Worm (Caenorhabditis elegans) whole organism, young adult: ENCODE measurements around the gene arf-1.

ENCODE experiments used
- B0261.1 ChIP-seq: sonication (generic microtip); optimal IDR thresholded peaks from 2 replicates; lab custom pipeline; 2016; ENCODE audit warnings: mild to moderate bottlenecking, missing genetic modification characterization, moderate library complexity, missing compliant biosample characterization
- C17E4.6 ChIP-seq: fragments of 200-800 bp; sonication (Bioruptor generic); IDR thresholded peaks from 2 replicates; pipeline ENCODE4 v1.3.6; 2022; ENCODE audit warnings: missing genetic modification reagents, missing genetic modification characterization, missing compliant biosample characterization
- F10E7.11 ChIP-seq: sonication (generic microtip); optimal IDR thresholded peaks from 2 replicates; lab custom pipeline; 2017; ENCODE audit warnings: mild to moderate bottlenecking, missing genetic modification characterization, moderate library complexity, missing compliant biosample characterization
- F22D6.2 ChIP-seq: sonication (generic microtip); optimal IDR thresholded peaks from 2 replicates; lab custom pipeline; 2016; ENCODE audit warnings: mild to moderate bottlenecking, missing genetic modification characterization, missing compliant biosample characterization
- F23B12.7 ChIP-seq: sonication (generic microtip); optimal IDR thresholded peaks from 2 replicates; lab custom pipeline; 2017; ENCODE audit warnings: missing genetic modification characterization, mild to moderate bottlenecking, missing compliant biosample characterization, antibody characterized with exemption, moderate library complexity; ENCODE audit not compliant: insufficient read depth
- F49E8.2 ChIP-seq: sonication (generic microtip); optimal IDR thresholded peaks from 3 replicates; lab custom pipeline; 2017; ENCODE audit warnings: missing genetic modification characterization, mild to moderate bottlenecking, missing compliant biosample characterization, antibody characterized with exemption, moderate library complexity; ENCODE audit not compliant: insufficient read depth
- F55B11.4 ChIP-seq: sonication (generic microtip); optimal IDR thresholded peaks from 2 replicates; lab custom pipeline; 2016; ENCODE audit warnings: missing compliant biosample characterization, missing genetic modification characterization, borderline replicate concordance; ENCODE audit not compliant: insufficient read depth
- K11D2.4 ChIP-seq: fragments of 200-800 bp; sonication (Bioruptor generic); IDR thresholded peaks from 2 replicates; pipeline ENCODE4 v1.3.6; 2022; ENCODE audit warnings: missing genetic modification reagents, missing genetic modification characterization, missing compliant biosample characterization
- K12H6.12 ChIP-seq: fragments of 200-800 bp; sonication (Bioruptor generic); optimal IDR thresholded peaks from 2 replicates; lab custom pipeline; 2018; ENCODE audit warnings: mild to moderate bottlenecking, missing genetic modification characterization, missing compliant biosample characterization
- T07F8.4 ChIP-seq: sonication (generic microtip); optimal IDR thresholded peaks from 2 replicates; lab custom pipeline; 2016; ENCODE audit warnings: mild to moderate bottlenecking, missing genetic modification characterization, moderate library complexity, missing compliant biosample characterization
- T26A5.8 ChIP-seq: sonication (generic microtip); optimal IDR thresholded peaks from 2 replicates; lab custom pipeline; 2016; ENCODE audit warnings: missing genetic modification characterization, missing compliant biosample characterization
- Y53G8AR.9 ChIP-seq: fragments of 200-800 bp; sonication (Bioruptor generic); conservative IDR thresholded peaks from 2 replicates; pipeline ENCODE4 v1.3.6; 2022; ENCODE audit warnings: missing genetic modification reagents, missing genetic modification characterization, missing compliant biosample characterization
- Y56A3A.18 ChIP-seq: fragments of 200-800 bp; sonication (Bioruptor generic); IDR thresholded peaks from 2 replicates; pipeline ENCODE4 v1.3.6; 2022; ENCODE audit warnings: missing genetic modification reagents, missing genetic modification characterization, missing compliant biosample characterization
- Y95B8A.8 ChIP-seq: fragments of 200-800 bp; sonication (Bioruptor generic); IDR thresholded peaks from 2 replicates; pipeline ENCODE4 v1.3.6; 2022; ENCODE audit warnings: missing genetic modification reagents, missing genetic modification characterization, missing compliant biosample characterization
- ZK185.1 ChIP-seq: sonication (generic microtip); optimal IDR thresholded peaks from 2 replicates; lab custom pipeline; 2016; ENCODE audit warnings: mild to moderate bottlenecking, missing genetic modification characterization, missing compliant biosample characterization; ENCODE audit not compliant: poor library complexity, severe bottlenecking
- akir-1 ChIP-seq: fragments of 200-800 bp; sonication (Bioruptor generic); optimal IDR thresholded peaks from 2 replicates; lab custom pipeline; 2018; ENCODE audit warnings: mild to moderate bottlenecking, missing genetic modification characterization, moderate library complexity, missing compliant biosample characterization
- ama-1 ChIP-seq, 3 experiments: fragments of 150-350 bp in 1 of 3; sonication (generic microtip) in 2 of 3; optimal IDR thresholded peaks; 2 replicates each; lab custom pipeline; 2014 to 2018; ENCODE audit warnings: missing biosample characterization in 2 of 3, missing genetic modification characterization in 2 of 3, missing genetic modification reagents in 2 of 3
- aptf-3 ChIP-seq: fragments of 200-800 bp; sonication (Bioruptor generic); IDR thresholded peaks from 2 replicates; pipeline ENCODE4 v1.3.6; 2022; ENCODE audit warnings: missing genetic modification characterization, missing compliant biosample characterization
- attf-5 ChIP-seq: fragments of 200-800 bp; sonication (Bioruptor generic); optimal IDR thresholded peaks from 2 replicates; lab custom pipeline; 2018; ENCODE audit warnings: mild to moderate bottlenecking, missing genetic modification characterization, missing compliant biosample characterization
- attf-6 ChIP-seq: fragments of 200-800 bp; sonication (Bioruptor generic); IDR thresholded peaks from 2 replicates; pipeline ENCODE4 v1.3.6; 2022; ENCODE audit warnings: missing genetic modification reagents, missing genetic modification characterization, missing compliant biosample characterization
- cebp-2 ChIP-seq: fragments of 200-800 bp; sonication (Bioruptor generic); IDR thresholded peaks from 2 replicates; pipeline ENCODE4 v1.3.6; 2022; ENCODE audit warnings: missing genetic modification characterization, missing compliant biosample characterization
- ceh-100 ChIP-seq: fragments of 200-800 bp; sonication (Bioruptor generic); IDR thresholded peaks from 2 replicates; pipeline ENCODE4 v1.3.6; 2022; ENCODE audit warnings: missing genetic modification reagents, missing genetic modification characterization, missing compliant biosample characterization
- dox-1 ChIP-seq: fragments of 200-800 bp; sonication (Bioruptor generic); IDR thresholded peaks from 2 replicates; pipeline ENCODE4 v1.3.6; 2022; ENCODE audit warnings: missing genetic modification reagents, missing genetic modification characterization, missing compliant biosample characterization
- dpl-1 ChIP-seq: fragments of 150-350 bp; optimal IDR thresholded peaks from 2 replicates; lab custom pipeline; 2014; ENCODE audit warnings: missing biosample characterization, missing genetic modification reagents, missing genetic modification characterization
- egl-44 ChIP-seq: fragments of 200-800 bp; sonication (Bioruptor generic); IDR thresholded peaks from 2 replicates; pipeline ENCODE4 v1.3.6; 2022; ENCODE audit warnings: missing genetic modification reagents, missing genetic modification characterization, missing compliant biosample characterization
- ets-4 ChIP-seq: fragments of 200-800 bp; sonication (Bioruptor generic); optimal IDR thresholded peaks from 2 replicates; lab custom pipeline; 2018; ENCODE audit warnings: mild to moderate bottlenecking, missing genetic modification characterization, missing compliant biosample characterization
- fkh-3 ChIP-seq: sonication (generic microtip); optimal IDR thresholded peaks from 2 replicates; lab custom pipeline; 2016; ENCODE audit warnings: mild to moderate bottlenecking, missing genetic modification characterization, missing compliant biosample characterization
- hrde-1 ChIP-seq: sonication (generic microtip); optimal IDR thresholded peaks from 2 replicates; lab custom pipeline; 2016; ENCODE audit warnings: missing genetic modification characterization, mild to moderate bottlenecking, missing compliant biosample characterization, moderate library complexity, missing genotype, missing genetic modification reagents, borderline replicate concordance
- hsf-1 ChIP-seq: fragments of 200-800 bp; sonication (Bioruptor generic); IDR thresholded peaks from 2 replicates; pipeline ENCODE4 v1.3.6; 2022; ENCODE audit warnings: missing genetic modification reagents, missing genetic modification characterization, missing compliant biosample characterization
- lin-54 ChIP-seq: fragments of 200-800 bp; sonication (Bioruptor generic); optimal IDR thresholded peaks from 2 replicates; lab custom pipeline; 2018; ENCODE audit warnings: mild to moderate bottlenecking, missing genetic modification characterization, missing compliant biosample characterization
- lsl-1 ChIP-seq: fragments of 200-800 bp; sonication (Bioruptor generic); optimal IDR thresholded peaks from 2 replicates; lab custom pipeline; 2018; ENCODE audit warnings: mild to moderate bottlenecking, missing genetic modification characterization, moderate library complexity, missing compliant biosample characterization
- madf-8 ChIP-seq: fragments of 200-800 bp; sonication (Bioruptor generic); conservative IDR thresholded peaks from 2 replicates; pipeline ENCODE4 v1.3.6; 2022; ENCODE audit warnings: missing genetic modification reagents, missing genetic modification characterization, missing compliant biosample characterization
- mcd-1 ChIP-seq: fragments of 200-800 bp; sonication (Bioruptor generic); IDR thresholded peaks from 2 replicates; pipeline ENCODE4 v1.3.6; 2022; ENCODE audit warnings: missing genetic modification reagents, missing genetic modification characterization, missing compliant biosample characterization
- mel-28 ChIP-seq: sonication (generic microtip); optimal IDR thresholded peaks from 2 replicates; lab custom pipeline; 2016; ENCODE audit warnings: borderline replicate concordance, mild to moderate bottlenecking, missing genetic modification characterization, missing compliant biosample characterization
- mes-4 ChIP-seq: sonication (generic microtip); optimal IDR thresholded peaks from 2 replicates; lab custom pipeline; 2016; ENCODE audit warnings: missing genotype, missing genetic modification characterization, missing compliant biosample characterization
- nhr-80 ChIP-seq: sonication (generic microtip); optimal IDR thresholded peaks from 2 replicates; lab custom pipeline; 2016; ENCODE audit warnings: missing genetic modification characterization, missing compliant biosample characterization
- pha-4 ChIP-seq: fragments of 150-350 bp; sonication (generic microtip); optimal IDR thresholded peaks from 2 replicates; lab custom pipeline; 2014; ENCODE audit warnings: missing biosample characterization, missing genetic modification reagents, missing genetic modification characterization
- rec-8 ChIP-seq, 2 experiments: sonication (generic microtip); optimal IDR thresholded peaks; 2 replicates each; lab custom pipeline; 2016; ENCODE audit warnings: mild to moderate bottlenecking in 2 of 2, missing genetic modification characterization in 2 of 2, missing genetic modification reagents in 2 of 2, missing genotype in 2 of 2, missing biosample characterization in 1 of 2, missing compliant biosample characterization in 1 of 2, moderate library complexity in 1 of 2
- sdz-38 ChIP-seq: sonication (generic microtip); optimal IDR thresholded peaks from 2 replicates; lab custom pipeline; 2016; ENCODE audit warnings: missing genotype, missing genetic modification characterization, missing compliant biosample characterization
- snpc-1.1 ChIP-seq: sonication (generic microtip); optimal IDR thresholded peaks from 2 replicates; lab custom pipeline; 2017; ENCODE audit warnings: missing genetic modification characterization, mild to moderate bottlenecking, missing compliant biosample characterization, antibody characterized with exemption, moderate library complexity, missing genotype, missing genetic modification reagents; ENCODE audit not compliant: insufficient read depth
- sptf-2 ChIP-seq: fragments of 200-800 bp; sonication (Bioruptor generic); optimal IDR thresholded peaks from 2 replicates; lab custom pipeline; 2018; ENCODE audit warnings: mild to moderate bottlenecking, missing genetic modification characterization, missing compliant biosample characterization
- tlf-1 ChIP-seq: fragments of 200-800 bp; sonication (Bioruptor generic); optimal IDR thresholded peaks from 2 replicates; lab custom pipeline; 2018; ENCODE audit warnings: mild to moderate bottlenecking, missing genetic modification characterization, missing compliant biosample characterization
- zfh-2 ChIP-seq: fragments of 200-800 bp; sonication (Bioruptor generic); conservative IDR thresholded peaks from 2 replicates; pipeline ENCODE4 v1.3.6; 2022; ENCODE audit warnings: missing genetic modification reagents, missing genetic modification characterization, missing compliant biosample characterization
- zim-3 ChIP-seq: sonication (generic microtip); optimal IDR thresholded peaks from 2 replicates; lab custom pipeline; 2017; ENCODE audit warnings: mild to moderate bottlenecking, missing genetic modification characterization, moderate library complexity, missing compliant biosample characterization
- ztf-18 ChIP-seq: sonication (generic microtip); optimal IDR thresholded peaks from 2 replicates; lab custom pipeline; 2016; ENCODE audit warnings: missing genotype, mild to moderate bottlenecking, missing genetic modification characterization, missing compliant biosample characterization
- ztf-26 ChIP-seq: sonication (generic microtip); optimal IDR thresholded peaks from 2 replicates; lab custom pipeline; 2017; ENCODE audit warnings: missing genetic modification characterization, missing compliant biosample characterization
- ztf-3 ChIP-seq: fragments of 200-800 bp; sonication (Bioruptor generic); optimal IDR thresholded peaks from 2 replicates; lab custom pipeline; 2018; ENCODE audit warnings: mild to moderate bottlenecking, missing genetic modification characterization, missing compliant biosample characterization
- ztf-6 ChIP-seq: fragments of 200-800 bp; sonication (Bioruptor generic); IDR thresholded peaks from 2 replicates; pipeline ENCODE4 v1.3.6; 2022; ENCODE audit warnings: missing genetic modification reagents, missing genetic modification characterization, missing compliant biosample characterization

The arf-1 gene

ce11 chrIII:5721888-5722287 is 7.2 kb downstream of the arf-1 start (continued):
- no peak for TF ChIP-seq sdz-38 (tag; lab: Kevin White, UChicago)
- peak; percentile 12 for TF ChIP-seq ztf-18 (tag; lab: Kevin White, UChicago)
- no peak for TF ChIP-seq madf-8 (GFP tag; lab: Robert Waterston, UW)
- no peak for TF ChIP-seq ama-1 (optimal IDR thresholded peaks at IDR 0.05; lab: Kevin White, UChicago)
- TF ChIP-seq ama-1 (GFP tag; optimal IDR thresholded peaks at IDR 0.05; lab: Kevin White, UChicago) = no peak
- TF ChIP-seq dox-1 (GFP tag; lab: Robert Waterston, UW) = peak; percentile 68
- TF ChIP-seq K11D2.4 (GFP tag; lab: Robert Waterston, UW) = no peak
- no peak for TF ChIP-seq hsf-1 (GFP tag; lab: Robert Waterston, UW)
- TF ChIP-seq nhr-80 = peak; percentile 48
- TF ChIP-seq F22D6.2 (tag; lab: Kevin White, UChicago) = peak; percentile 25
- no peak for TF ChIP-seq ztf-6 (GFP tag; lab: Robert Waterston, UW)
- TF ChIP-seq sptf-2 = no peak
- TF ChIP-seq Y95B8A.8 (GFP tag; lab: Robert Waterston, UW) = no peak
- no peak for TF ChIP-seq lsl-1 (GFP tag; lab: Kevin White, UChicago)
- TF ChIP-seq F10E7.11 (tag; lab: Kevin White, UChicago) = no peak
- no peak for TF ChIP-seq snpc-1.1 (tag; lab: Kevin White, UChicago)
- no peak for TF ChIP-seq ceh-100 (GFP tag; lab: Robert Waterston, UW)
- TF ChIP-seq ZK185.1 (tag; lab: Kevin White, UChicago) = peak; percentile 96
- TF ChIP-seq T07F8.4 = no peak
- no peak for TF ChIP-seq K12H6.12
- peak; percentile 34 for TF ChIP-seq attf-5 (GFP tag; lab: Kevin White, UChicago)
- TF ChIP-seq lin-54 (GFP tag; lab: Kevin White, UChicago) = peak; percentile 77
- TF ChIP-seq pha-4 (tag; lab: Kevin White, UChicago) = no peak
- no peak for TF ChIP-seq egl-44 (GFP tag; lab: Robert Waterston, UW)
- TF ChIP-seq fkh-3 = no peak
- no peak for TF ChIP-seq Y56A3A.18 (GFP tag; lab: Robert Waterston, UW)
- no peak for TF ChIP-seq B0261.1
- TF ChIP-seq F49E8.2 = no peak
- no peak for TF ChIP-seq T26A5.8
- TF ChIP-seq mcd-1 (GFP tag; lab: Robert Waterston, UW) = peak; percentile 68
- no peak for TF ChIP-seq hrde-1
- TF ChIP-seq ztf-26 = no peak
- TF ChIP-seq aptf-3 = no peak
- TF ChIP-seq cebp-2 (GFP tag; lab: Robert Waterston, UW) = no peak
- TF ChIP-seq F55B11.4 (tag; lab: Kevin White, UChicago) = no peak
- TF ChIP-seq F23B12.7 = no peak
- TF ChIP-seq rec-8 (tag; optimal IDR thresholded peaks at IDR 0.05; lab: Kevin White, UChicago) = no peak
- no peak for TF ChIP-seq attf-6 (GFP tag; lab: Robert Waterston, UW)
- TF ChIP-seq C17E4.6 (GFP tag; lab: Robert Waterston, UW) = no peak
- no peak for TF ChIP-seq mes-4 (tag; lab: Kevin White, UChicago)
- TF ChIP-seq ztf-3 (GFP tag; lab: Kevin White, UChicago) = no peak
- no peak for TF ChIP-seq mel-28
- 0 out of 2 replicates have a peak, but pooled peaks have one; percentile 53 for TF ChIP-seq Y53G8AR.9
- no peak for TF ChIP-seq dpl-1 (GFP tag; lab: Kevin White, UChicago)
- TF ChIP-seq zim-3 = peak; percentile 5
- no peak for TF ChIP-seq zfh-2 (GFP tag; lab: Robert Waterston, UW)
- TF ChIP-seq ets-4 (GFP tag; lab: Kevin White, UChicago) = no peak
- peak; percentile 69 for TF ChIP-seq akir-1 (GFP tag; lab: Kevin White, UChicago)
- TF ChIP-seq tlf-1 (GFP tag; lab: Kevin White, UChicago) = peak; percentile 16
